Fruit fly (Drosophila melanogaster) whole organism, pupa: Measurements from ENCODE around the gene Vps29.

Source experiments
- CG34367 ChIP-seq: fragments of 200-800 bp; sonication (Bioruptor generic); optimal IDR thresholded peaks from 2 replicates; lab custom pipeline; 2018; ENCODE audit warnings: missing biosample characterization, mild to moderate bottlenecking, missing genetic modification characterization
- CG4496 ChIP-seq: fragments of 200-800 bp; sonication (Bioruptor generic); IDR thresholded peaks from 3 replicates; pipeline ENCODE4 v1.3.6; 2022; ENCODE audit warnings: missing biosample characterization, missing genetic modification characterization
- CG8301 ChIP-seq: fragments of 200-800 bp; sonication (Bioruptor generic); optimal IDR thresholded peaks from 2 replicates; lab custom pipeline; 2018; ENCODE audit warnings: missing biosample characterization, mild to moderate bottlenecking, missing genetic modification characterization
- fd96Ca ChIP-seq: fragments of 200-800 bp; sonication (Bioruptor generic); IDR thresholded peaks from 3 replicates; pipeline ENCODE4 v1.3.6; 2022; ENCODE audit warnings: missing biosample characterization, missing genetic modification characterization

- TF ChIP-seq CG34367 (tag; lab: Kevin White, UChicago) (no peak), CG4496 (GFP tag; lab: Robert Waterston, UW) (no peak), fd96Ca (GFP tag; lab: Robert Waterston, UW) (no peak), CG8301 (no peak)
Observed at dm6 chr2L:1157357-1157678, 6.8 kb downstream of the Vps29 start.
